Fruit fly (Drosophila melanogaster) Kc167 (cell line): ENCODE results near the gene CG1161.

Experiments
- insv ChIP-seq: fragments of >200 bp; optimal IDR thresholded peaks from 3 replicates; lab custom pipeline; 2018; ENCODE audit warnings: missing external identifiers
- psq ChIP-seq: fragments of >200 bp; optimal IDR thresholded peaks from 2 replicates; lab custom pipeline; 2017; ENCODE audit warnings: missing external identifiers

DNA sequence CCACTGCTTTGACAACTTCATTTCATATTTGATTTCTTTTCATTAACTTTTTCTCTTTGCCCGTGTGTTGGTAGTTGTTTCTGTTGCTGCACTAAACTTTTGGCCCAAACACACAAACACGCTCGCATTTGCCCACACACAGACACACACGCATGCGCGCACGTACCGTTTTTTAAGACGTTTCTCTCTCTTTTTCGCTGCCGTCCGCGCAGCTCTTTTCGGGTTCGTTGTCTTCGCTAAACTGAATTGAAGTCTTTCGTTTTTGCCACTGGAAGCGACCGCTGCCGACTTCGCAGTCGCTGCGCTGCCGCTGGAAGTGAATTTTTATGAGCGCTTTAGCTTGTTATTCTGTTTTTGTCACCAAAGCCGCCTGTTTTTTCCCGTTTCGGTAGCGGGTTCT, 37.7 kb downstream of the CG1161 start, which contains the start of gene kkv:
- TF ChIP-seq psq (lab: Kevin White, UChicago) = no peak
- no peak for TF ChIP-seq insv (lab: Kevin White, UChicago)
